Fruit fly (Drosophila melanogaster): Measurements from ENCODE around the gene tal-3A.

DNA sequence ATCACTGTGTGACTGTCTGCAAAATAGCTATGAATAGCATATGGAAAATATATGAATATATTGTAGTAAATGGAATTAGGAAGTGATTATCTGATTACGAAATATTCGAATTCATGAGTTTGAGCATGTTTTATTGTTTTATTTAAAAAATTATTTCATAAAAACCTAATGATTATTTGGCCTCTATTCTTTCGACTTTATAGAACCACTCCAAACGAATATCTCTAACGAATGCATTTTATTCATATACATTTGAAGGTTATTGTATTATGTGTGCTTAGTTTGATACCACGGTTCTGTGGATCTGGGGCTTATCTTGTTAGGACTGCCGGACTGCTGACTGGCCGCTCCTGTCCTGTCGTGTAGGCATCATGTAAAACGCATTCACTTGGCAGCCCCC lies 33.0 kb downstream of the tal-3A start:
- TF ChIP-seq CG13204 (GFP tag; optimal IDR thresholded peaks at IDR 0.05) (no peak), CG9948 (tag; optimal IDR thresholded peaks at IDR 0.05) (peak; percentile 77), EcR (GFP tag; optimal IDR thresholded peaks at IDR 0.05) (no peak), CG4496 (GFP tag; IDR thresholded peaks at IDR 0.05) (no peak), gl (tag; optimal IDR thresholded peaks at IDR 0.05) (no peak), CG8301 (tag; optimal IDR thresholded peaks at IDR 0.05) (peak; percentile 52), CG8159 (tag; optimal IDR thresholded peaks at IDR 0.05) (peak; percentile 74), rn (GFP tag; IDR thresholded peaks at IDR 0.05) (no peak), CG10348 (GFP tag; IDR thresholded peaks at IDR 0.05) (no peak), Pif1A (GFP tag; optimal IDR thresholded peaks at IDR 0.05) (no peak)

Data from whole organism, pupa.